Fruit fly (Drosophila melanogaster): ENCODE data around the gene CG4594.

dm6 chr2L:9968201-9968727, 48.3 kb downstream of the CG4594 start:
- no peak for TF ChIP-seq Dll (optimal IDR thresholded peaks at IDR 0.05)
- no peak for TF ChIP-seq CG8478 (optimal IDR thresholded peaks at IDR 0.05)
- no peak for TF ChIP-seq psq (optimal IDR thresholded peaks at IDR 0.05)
- no peak for TF ChIP-seq EcR (GFP tag; optimal IDR thresholded peaks at IDR 0.05)

Data from whole organism.